Worm (Caenorhabditis elegans): ENCODE measurements around the gene mrps-26.

DNA sequence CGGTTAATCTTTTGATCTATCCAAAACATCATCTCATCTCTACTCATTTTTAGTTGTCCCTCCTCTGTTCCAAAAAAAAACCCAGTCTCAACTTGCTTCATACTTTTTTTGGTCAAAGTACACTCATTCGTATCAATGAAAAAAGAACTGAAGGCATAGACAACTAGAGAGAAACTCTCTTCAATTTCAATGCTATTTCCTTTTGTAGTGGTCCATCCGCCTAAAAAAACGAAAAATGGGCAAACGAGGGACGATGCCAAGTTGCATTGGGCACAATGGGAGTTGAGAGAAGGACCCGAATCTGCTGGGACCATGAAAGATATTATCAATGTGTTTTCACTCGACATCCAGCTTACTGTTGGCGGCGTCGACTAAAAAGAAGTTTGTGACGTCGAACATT is 45.8 kb downstream of the mrps-26 start:
- no peak for TF ChIP-seq tlp-1 (tag; optimal IDR thresholded peaks at IDR 0.05)
- no peak for TF ChIP-seq unc-62 (GFP tag; optimal IDR thresholded peaks at IDR 0.05)
- peak; percentile 31 for TF ChIP-seq snu-23 (GFP tag; optimal IDR thresholded peaks at IDR 0.05)
- peak in 1 of 3 experiments; percentile 20 for TF ChIP-seq dpl-1 (GFP tag; optimal IDR thresholded peaks at IDR 0.05)
- TF ChIP-seq C16A3.4 (tag; optimal IDR thresholded peaks at IDR 0.05) = no peak
- TF ChIP-seq mdl-1 (tag; optimal IDR thresholded peaks at IDR 0.05) = no peak
